Worm (Caenorhabditis elegans): ENCODE measurements around the gene irld-15.

irld-15 gene

ce11 chrV:2294577-2294976 is 9.1 kb downstream of the irld-15 start, which contains the start of gene nhr-226:
Gene nhr-226, plus strand, starts transcription at chrV:2294877.
- TF ChIP-seq unc-55 (GFP tag; optimal IDR thresholded peaks at IDR 0.05) (no peak), zip-5 (tag; optimal IDR thresholded peaks at IDR 0.05) (no peak), ceh-2 (tag; optimal IDR thresholded peaks at IDR 0.05) (no peak), K09A11.1 (tag; optimal IDR thresholded peaks at IDR 0.05; ENCODE audit: insufficient read depth) (no peak), ceh-9 (tag; optimal IDR thresholded peaks at IDR 0.05) (no peak), hlh-13 (GFP tag; optimal IDR thresholded peaks at IDR 0.05) (no peak)

ce11 chrV:2292240-2292639 is 11.4 kb downstream of the irld-15 start, which contains the start of gene nhr-115:
Gene nhr-115, plus strand, starts transcription at chrV:2292540.
- TF ChIP-seq hlh-13 (GFP tag; optimal IDR thresholded peaks at IDR 0.05) (no peak), sox-4 (tag; optimal IDR thresholded peaks at IDR 0.05) (no peak), unc-55 (GFP tag; optimal IDR thresholded peaks at IDR 0.05) (no peak), C38D4.7 (GFP tag; optimal IDR thresholded peaks at IDR 0.05) (no peak), Y22D7AL.16 (tag; optimal IDR thresholded peaks at IDR 0.05) (no peak), T23F11.4 (GFP tag; optimal IDR thresholded peaks at IDR 0.05) (no peak), tbx-2 (tag; optimal IDR thresholded peaks at IDR 0.05) (no peak), pag-3 (tag; optimal IDR thresholded peaks at IDR 0.05; ENCODE audit: borderline replicate concordance) (no peak), ets-4 (tag; optimal IDR thresholded peaks at IDR 0.05) (no peak), ceh-31 (tag; optimal IDR thresholded peaks at IDR 0.05) (no peak), fkh-6 (tag; optimal IDR thresholded peaks at IDR 0.05) (no peak), lin-11 (tag; optimal IDR thresholded peaks at IDR 0.05) (no peak), lim-6 (tag; optimal IDR thresholded peaks at IDR 0.05) (no peak), sdc-2 (tag; optimal IDR thresholded peaks at IDR 0.05) (no peak), pat-9 (tag; optimal IDR thresholded peaks at IDR 0.05) (no peak), ceh-34 (tag; optimal IDR thresholded peaks at IDR 0.05) (no peak)

- TF ChIP-seq elt-2 (tag; optimal IDR thresholded peaks at IDR 0.05) = no peak
- no peak for TF ChIP-seq ceh-6 (GFP tag; optimal IDR thresholded peaks at IDR 0.05)
- no peak for TF ChIP-seq unc-55 (GFP tag; optimal IDR thresholded peaks at IDR 0.05)
- no peak for TF ChIP-seq pqm-1 (tag; optimal IDR thresholded peaks at IDR 0.05)
- no peak for TF ChIP-seq F13H6.1 (tag; optimal IDR thresholded peaks at IDR 0.05)
- TF ChIP-seq lin-11 (tag; optimal IDR thresholded peaks at IDR 0.05) = no peak
Measured at ce11 chrV:2290329-2290728, 13.3 kb downstream of the irld-15 start, which contains the start of gene nhr-225. Gene nhr-225, minus strand, starts transcription at chrV:2290474.

- TF ChIP-seq ceh-2 (tag; optimal IDR thresholded peaks at IDR 0.05) = no peak
- TF ChIP-seq pqm-1 (tag; optimal IDR thresholded peaks at IDR 0.05) = no peak
- no peak for TF ChIP-seq ceh-30 (tag; optimal IDR thresholded peaks at IDR 0.05)
- TF ChIP-seq ahr-1 (tag; optimal IDR thresholded peaks at IDR 0.05) = no peak
- no peak for TF ChIP-seq K02D7.2 (tag; optimal IDR thresholded peaks at IDR 0.05)
- TF ChIP-seq fax-1 (tag; optimal IDR thresholded peaks at IDR 0.05) = no peak
- no peak for TF ChIP-seq ceh-34 (tag; optimal IDR thresholded peaks at IDR 0.05)
- TF ChIP-seq ceh-6 (GFP tag; optimal IDR thresholded peaks at IDR 0.05) = no peak
- no peak for TF ChIP-seq sdc-2 (tag; optimal IDR thresholded peaks at IDR 0.05)
Measured at ce11 chrV:2285107-2285506, 18.6 kb downstream of the irld-15 start, which contains the start of gene nhr-227. Gene nhr-227, plus strand, starts transcription at chrV:2285432.

ce11 chrV:2281499-2281898 is 22.2 kb downstream of the irld-15 start, which contains the start of gene nhr-228:
Gene nhr-228, plus strand, starts transcription at chrV:2281759.
- TF ChIP-seq unc-42 (tag; optimal IDR thresholded peaks at IDR 0.05) = peak; percentile 13
- peak; percentile 35 for TF ChIP-seq ceh-34 (tag; optimal IDR thresholded peaks at IDR 0.05)
- TF ChIP-seq dve-1 (tag; optimal IDR thresholded peaks at IDR 0.05) = peak; percentile 29
- peak; percentile 3 for TF ChIP-seq nfya-1 (tag; optimal IDR thresholded peaks at IDR 0.05)
- peak; percentile 6 for TF ChIP-seq tbx-2 (tag; optimal IDR thresholded peaks at IDR 0.05)
- no peak for TF ChIP-seq K02D7.2 (tag; optimal IDR thresholded peaks at IDR 0.05)
- TF ChIP-seq ttx-3 (tag; optimal IDR thresholded peaks at IDR 0.05) = no peak
- TF ChIP-seq pqm-1 (tag; optimal IDR thresholded peaks at IDR 0.05) = no peak
- TF ChIP-seq unc-55 (GFP tag; optimal IDR thresholded peaks at IDR 0.05) = no peak
- peak; percentile 22 for TF ChIP-seq ceh-31 (tag; optimal IDR thresholded peaks at IDR 0.05)
- peak; percentile 4 for TF ChIP-seq ceh-2 (tag; optimal IDR thresholded peaks at IDR 0.05)
- TF ChIP-seq ets-4 (tag; optimal IDR thresholded peaks at IDR 0.05) = no peak
- peak; percentile 18 for TF ChIP-seq pax-1 (tag; optimal IDR thresholded peaks at IDR 0.05)

Data from whole organism, late embryonic.